Worm (Caenorhabditis elegans) whole organism, L1 larva: ENCODE measurements around the gene idpp-2.

Source experiments
- C16A3.4 ChIP-seq: fragments of 150-350 bp; optimal IDR thresholded peaks from 2 replicates; lab custom pipeline; 2014; ENCODE audit warnings: missing biosample characterization, missing genetic modification characterization
- alr-1 ChIP-seq: fragments of 200-800 bp; sonication (Bioruptor generic); optimal IDR thresholded peaks from 2 replicates; lab custom pipeline; 2018; ENCODE audit warnings: borderline replicate concordance, mild to moderate bottlenecking, missing genetic modification characterization, missing compliant biosample characterization
- aly-2 ChIP-seq: fragments of 150-350 bp; optimal IDR thresholded peaks from 2 replicates; lab custom pipeline; 2014; ENCODE audit warnings: missing biosample characterization, missing genetic modification characterization
- dpl-1 ChIP-seq, 3 experiments: fragments of 150-350 bp in 2 of 3; sonication (generic microtip) in 1 of 3; optimal IDR thresholded peaks; 2 replicates each; lab custom pipeline; 2014 to 2017; ENCODE audit warnings: missing biosample characterization in 3 of 3, missing genetic modification characterization in 3 of 3, missing genetic modification reagents in 3 of 3
- elt-3 ChIP-seq, 6 experiments: fragments of 150-350 bp in 1 of 6; sonication (generic microtip); optimal IDR thresholded peaks; 2 replicates each; lab custom pipeline; 2017 to 2018; ENCODE audit warnings: missing biosample characterization in 6 of 6, missing genetic modification characterization in 6 of 6, inconsistent platforms in 1 of 6
- isw-1 ChIP-seq: fragments of 200-800 bp; sonication (Bioruptor generic); IDR thresholded peaks from 2 replicates; pipeline ENCODE4 v1.3.6; 2022; ENCODE audit warnings: missing genetic modification characterization, missing compliant biosample characterization
- lin-15B ChIP-seq: fragments of 150-350 bp; sonication (generic microtip); optimal IDR thresholded peaks from 3 replicates; lab custom pipeline; 2014; ENCODE audit warnings: missing biosample characterization, missing genetic modification characterization
- mep-1 ChIP-seq: fragments of 150-350 bp; optimal IDR thresholded peaks from 2 replicates; lab custom pipeline; 2014; ENCODE audit warnings: missing biosample characterization, missing genetic modification characterization
- nhr-90 ChIP-seq: sonication (generic microtip); optimal IDR thresholded peaks from 2 replicates; lab custom pipeline; 2016; ENCODE audit warnings: mild to moderate bottlenecking, missing genetic modification characterization, missing compliant biosample characterization; ENCODE audit not compliant: poor library complexity
- snu-23 ChIP-seq: sonication (generic microtip); optimal IDR thresholded peaks from 2 replicates; lab custom pipeline; 2016; ENCODE audit warnings: missing genetic modification characterization, missing compliant biosample characterization
- swsn-7 ChIP-seq: sonication (generic microtip); optimal IDR thresholded peaks from 2 replicates; lab custom pipeline; 2016; ENCODE audit warnings: missing genetic modification characterization, missing compliant biosample characterization
- tbx-2 ChIP-seq: sonication (generic microtip); optimal IDR thresholded peaks from 2 replicates; lab custom pipeline; 2016; ENCODE audit warnings: missing genetic modification characterization, missing compliant biosample characterization
- xbp-1 ChIP-seq: sonication (generic microtip); optimal IDR thresholded peaks from 2 replicates; lab custom pipeline; 2016; ENCODE audit warnings: missing genetic modification characterization, missing compliant biosample characterization

idpp-2 gene

ce11 chrV:53286-53685, 51.9 kb downstream of the idpp-2 start (continued):
- TF ChIP-seq xbp-1 (peak; percentile 6), mep-1 (tag; lab: Kevin White, UChicago) (peak; percentile 49), alr-1 (tag; lab: Kevin White, UChicago) (no peak), swsn-7 (tag; lab: Kevin White, UChicago) (peak; percentile 13), C16A3.4 (peak; percentile 14), aly-2 (peak; percentile 27), lin-15B (tag; lab: Kevin White, UChicago) (no peak), dpl-1 (GFP tag; optimal IDR thresholded peaks at IDR 0.05; lab: Kevin White, UChicago) (peak in 2 of 3 experiments; percentile 14 to 44), elt-3 (tag; optimal IDR thresholded peaks at IDR 0.05; lab: Kevin White, UChicago) (peak in 1 of 6 experiments; percentile 47), snu-23 (GFP tag; lab: Kevin White, UChicago) (peak; percentile 39), tbx-2 (peak; percentile 10)

- TF ChIP-seq nhr-90 (tag; lab: Kevin White, UChicago) = no peak
- TF ChIP-seq isw-1 (GFP tag; lab: Robert Waterston, UW) = no peak
Measured at ce11 chrV:55946-56345, 54.5 kb downstream of the idpp-2 start, which contains the start of gene srt-52. TSS of gene srt-52 (minus strand) at chrV:56046.
